Fruit fly (Drosophila melanogaster) whole organism: ENCODE data around the gene if.

Source experiments
- CG8478 ChIP-seq: fragments of >200 bp; optimal IDR thresholded peaks from 2 replicates; lab custom pipeline; 2018; ENCODE audit warnings: inconsistent platforms
- pan ChIP-seq: fragments of >200 bp; optimal IDR thresholded peaks from 2 replicates; lab custom pipeline; 2017

DNA sequence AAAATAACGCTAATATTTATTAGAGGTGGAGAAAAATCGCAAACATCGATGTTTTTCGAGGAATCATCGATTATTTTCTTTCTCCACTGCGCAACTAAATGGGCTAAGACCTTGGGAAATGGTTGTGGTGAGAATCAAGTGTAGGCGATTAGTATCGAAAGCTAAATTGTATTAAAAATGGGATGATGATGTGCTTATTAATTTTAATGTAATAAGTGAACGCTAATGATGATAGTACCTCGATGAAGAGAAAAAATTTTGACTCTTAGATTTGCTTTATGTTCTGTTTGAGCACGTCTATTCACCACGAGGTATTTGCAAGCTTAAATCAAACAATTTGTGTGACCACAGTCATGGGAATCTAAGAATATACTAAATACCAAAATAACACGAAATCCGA, 20.1 kb upstream of the if start, which contains the start of the genes Rai1 and CG13005:
- TF ChIP-seq CG8478, result no peak
- TF ChIP-seq pan (lab: Kevin White, UChicago), result no peak
